Fruit fly (Drosophila melanogaster) whole organism, embryonic: ENCODE data around the gene Sbds.

ENCODE experiments used
- ATbp ChIP-seq: fragments of 200-800 bp; sonication (Bioruptor generic); optimal IDR thresholded peaks from 2 replicates; lab custom pipeline; 2017; ENCODE audit warnings: missing biosample characterization, mild to moderate bottlenecking, missing genetic modification characterization, missing genetic modification reagents
- Bdp1 ChIP-seq: fragments of 200-800 bp; sonication (Bioruptor generic); optimal IDR thresholded peaks from 3 replicates; lab custom pipeline; 2016; ENCODE audit warnings: missing biosample characterization, missing genetic modification characterization
- CG11093 ChIP-seq: fragments of 200-800 bp; sonication (Bioruptor generic); IDR thresholded peaks from 3 replicates; pipeline ENCODE4 v1.3.6; 2022; ENCODE audit warnings: missing biosample characterization, missing genetic modification characterization
- CG11398 ChIP-seq: fragments of 200-800 bp; sonication (Bioruptor generic); optimal IDR thresholded peaks from 2 replicates; lab custom pipeline; 2016; ENCODE audit warnings: missing biosample characterization, missing genetic modification characterization
- CG12104 ChIP-seq: fragments of 200-800 bp; sonication (Bioruptor generic); optimal IDR thresholded peaks from 3 replicates; lab custom pipeline; 2016; ENCODE audit warnings: missing biosample characterization, missing genetic modification characterization
- CG13624 ChIP-seq: fragments of 200-800 bp; sonication (Bioruptor generic); optimal IDR thresholded peaks from 2 replicates; lab custom pipeline; 2016; ENCODE audit warnings: missing biosample characterization, missing genetic modification characterization
- CG16815 ChIP-seq: fragments of 200-800 bp; sonication (Bioruptor generic); optimal IDR thresholded peaks from 3 replicates; lab custom pipeline; 2017; ENCODE audit warnings: missing biosample characterization, mild to moderate bottlenecking, missing genetic modification characterization
- CG17328 ChIP-seq: fragments of 200-800 bp; sonication (Bioruptor generic); IDR thresholded peaks from 2 replicates; pipeline ENCODE4 v1.3.6; 2022; ENCODE audit warnings: missing biosample characterization, missing genetic modification characterization
- CG1832 ChIP-seq: fragments of 200-800 bp; sonication (Bioruptor generic); optimal IDR thresholded peaks from 2 replicates; lab custom pipeline; 2017; ENCODE audit warnings: missing biosample characterization, mild to moderate bottlenecking, missing genetic modification characterization, inconsistent platforms
- CG2129 ChIP-seq: fragments of 200-800 bp; sonication (Bioruptor generic); IDR thresholded peaks from 2 replicates; pipeline ENCODE4 v1.3.6; 2022; ENCODE audit warnings: missing biosample characterization, missing genetic modification characterization; ENCODE audit not compliant: partially characterized antibody
- CG2678 ChIP-seq: fragments of 200-800 bp; sonication (Bioruptor generic); optimal IDR thresholded peaks from 3 replicates; lab custom pipeline; 2019; ENCODE audit warnings: missing biosample characterization, mild to moderate bottlenecking, missing genetic modification characterization, moderate library complexity
- CG31388 ChIP-seq: fragments of 200-800 bp; sonication (Bioruptor generic); optimal IDR thresholded peaks from 2 replicates; lab custom pipeline; 2016; ENCODE audit warnings: missing biosample characterization, missing genetic modification characterization
- CG33213 ChIP-seq: fragments of 200-800 bp; sonication (Bioruptor generic); optimal IDR thresholded peaks from 3 replicates; lab custom pipeline; 2016; ENCODE audit warnings: missing biosample characterization, missing genetic modification characterization
- CG34224 ChIP-seq: fragments of 200-800 bp; sonication (Bioruptor generic); IDR thresholded peaks from 3 replicates; pipeline ENCODE4 v1.3.6; 2022; ENCODE audit warnings: missing biosample characterization, missing genetic modification characterization; ENCODE audit not compliant: partially characterized antibody
- CG8388 ChIP-seq: fragments of 200-800 bp; sonication (Bioruptor generic); optimal IDR thresholded peaks from 2 replicates; lab custom pipeline; 2019; ENCODE audit warnings: missing biosample characterization, mild to moderate bottlenecking, missing genetic modification characterization, moderate library complexity
- CG9727 ChIP-seq: fragments of 200-800 bp; sonication (Bioruptor generic); optimal IDR thresholded peaks from 3 replicates; lab custom pipeline; 2017; ENCODE audit warnings: missing biosample characterization, mild to moderate bottlenecking, missing genetic modification characterization
- CG9817 ChIP-seq: fragments of 200-800 bp; sonication (Bioruptor generic); optimal IDR thresholded peaks from 2 replicates; lab custom pipeline; 2018; ENCODE audit warnings: missing biosample characterization, mild to moderate bottlenecking, missing genetic modification characterization, moderate library complexity
- Deaf1 ChIP-seq: fragments of 200-800 bp; optimal IDR thresholded peaks from 3 replicates; lab custom pipeline; 2019; ENCODE audit warnings: missing biosample characterization, mild to moderate bottlenecking, missing genetic modification characterization, moderate library complexity
- Gsc ChIP-seq: fragments of 200-800 bp; sonication (Bioruptor generic); IDR thresholded peaks from 2 replicates; pipeline ENCODE4 v1.3.6; 2022; ENCODE audit warnings: missing biosample characterization, missing genetic modification characterization
- HmgZ ChIP-seq: fragments of 200-800 bp; sonication (Bioruptor generic); optimal IDR thresholded peaks from 2 replicates; lab custom pipeline; 2018; ENCODE audit warnings: missing biosample characterization, mild to moderate bottlenecking, missing genetic modification characterization
- Jarid2 ChIP-seq: fragments of 200-800 bp; sonication (Bioruptor generic); optimal IDR thresholded peaks from 3 replicates; lab custom pipeline; 2017; ENCODE audit warnings: mild to moderate bottlenecking, missing biosample characterization, missing genetic modification reagents, missing genetic modification characterization
- MESR4 ChIP-seq: fragments of 200-800 bp; sonication (Bioruptor generic); optimal IDR thresholded peaks from 2 replicates; lab custom pipeline; 2018; ENCODE audit warnings: missing biosample characterization, mild to moderate bottlenecking, missing genetic modification characterization, moderate library complexity
- Sry-β ChIP-seq: fragments of 200-800 bp; sonication (Bioruptor generic); optimal IDR thresholded peaks from 2 replicates; lab custom pipeline; 2018; ENCODE audit warnings: missing biosample characterization, mild to moderate bottlenecking, missing genetic modification characterization, moderate library complexity
- cad ChIP-seq: fragments of >200 bp; optimal IDR thresholded peaks from 2 replicates; lab custom pipeline; 2017; ENCODE audit warnings: missing biosample characterization, missing genetic modification characterization
- crol ChIP-seq: fragments of 200-800 bp; sonication (Bioruptor generic); IDR thresholded peaks from 2 replicates; pipeline ENCODE4 v1.3.6; 2022; ENCODE audit warnings: missing biosample characterization, missing genetic modification characterization
- dmrt99B ChIP-seq: fragments of 200-800 bp; sonication (Bioruptor generic); optimal IDR thresholded peaks from 2 replicates; lab custom pipeline; 2018; ENCODE audit warnings: missing biosample characterization, mild to moderate bottlenecking, missing genetic modification characterization, moderate library complexity
- en ChIP-seq: fragments of 200-800 bp; sonication (Bioruptor generic); optimal IDR thresholded peaks from 2 replicates; lab custom pipeline; 2016; ENCODE audit warnings: missing biosample characterization, missing genetic modification characterization
- eve ChIP-seq, 2 experiments: fragments of >200 bp; optimal IDR thresholded peaks; 2 replicates each; lab custom pipeline; 2017; ENCODE audit warnings: missing biosample characterization in 2 of 2, missing genetic modification characterization in 2 of 2
- fu2 ChIP-seq: fragments of 200-800 bp; sonication (Bioruptor generic); optimal IDR thresholded peaks from 2 replicates; lab custom pipeline; 2016; ENCODE audit warnings: missing biosample characterization, missing genetic modification characterization
- gce ChIP-seq: fragments of 200-800 bp; sonication (Bioruptor generic); IDR thresholded peaks from 3 replicates; pipeline ENCODE4 v1.3.6; 2022; ENCODE audit warnings: missing biosample characterization, missing genetic modification characterization
- gfzf ChIP-seq: fragments of 200-800 bp; sonication (Bioruptor generic); optimal IDR thresholded peaks from 2 replicates; lab custom pipeline; 2016; ENCODE audit warnings: missing biosample characterization, mild to moderate bottlenecking, missing genetic modification characterization, moderate library complexity
- hbn ChIP-seq: fragments of 200-800 bp; sonication (Bioruptor generic); IDR thresholded peaks from 2 replicates; pipeline ENCODE4 v1.3.6; 2022; ENCODE audit warnings: missing biosample characterization, missing genetic modification characterization; ENCODE audit not compliant: partially characterized antibody
- her ChIP-seq: fragments of 200-800 bp; sonication (Bioruptor generic); optimal IDR thresholded peaks from 2 replicates; lab custom pipeline; 2016; ENCODE audit warnings: missing biosample characterization, missing genetic modification characterization
- inv ChIP-seq: fragments of 200-800 bp; sonication (Bioruptor generic); IDR thresholded peaks from 2 replicates; pipeline ENCODE4 v1.3.6; 2022; ENCODE audit warnings: missing biosample characterization, missing genetic modification characterization; ENCODE audit not compliant: partially characterized antibody
- jumu ChIP-seq: fragments of 200-800 bp; sonication (Bioruptor generic); optimal IDR thresholded peaks from 3 replicates; lab custom pipeline; 2016; ENCODE audit warnings: missing biosample characterization, missing genetic modification characterization
- lab ChIP-seq: fragments of 200-800 bp; sonication (Bioruptor generic); optimal IDR thresholded peaks from 3 replicates; lab custom pipeline; 2017; ENCODE audit warnings: missing biosample characterization, missing genetic modification characterization, mild to moderate bottlenecking, moderate library complexity, missing genetic modification reagents
- maf-S ChIP-seq: fragments of 200-800 bp; sonication (Bioruptor generic); optimal IDR thresholded peaks from 2 replicates; lab custom pipeline; 2016; ENCODE audit warnings: missing biosample characterization, missing genetic modification characterization
- nau ChIP-seq: fragments of 200-800 bp; sonication (Bioruptor generic); optimal IDR thresholded peaks from 3 replicates; lab custom pipeline; 2017; ENCODE audit warnings: missing biosample characterization, mild to moderate bottlenecking, missing genetic modification characterization, missing genetic modification reagents
- p53 ChIP-seq: fragments of 200-800 bp; sonication (Bioruptor generic); optimal IDR thresholded peaks from 2 replicates; lab custom pipeline; 2016; ENCODE audit warnings: missing biosample characterization, missing genetic modification characterization
- pnt ChIP-seq: fragments of 200-800 bp; sonication (Bioruptor generic); optimal IDR thresholded peaks from 3 replicates; lab custom pipeline; 2016; ENCODE audit warnings: missing biosample characterization, missing genetic modification characterization
- seq ChIP-seq: fragments of 200-800 bp; sonication (Bioruptor generic); IDR thresholded peaks from 2 replicates; pipeline ENCODE4 v1.3.6; 2022; ENCODE audit warnings: missing biosample characterization, missing genetic modification characterization
- so ChIP-seq: fragments of 200-800 bp; sonication (Bioruptor generic); IDR thresholded peaks from 3 replicates; pipeline ENCODE4 v1.3.6; 2022; ENCODE audit warnings: missing biosample characterization, missing genetic modification characterization
- sr ChIP-seq: fragments of 200-800 bp; sonication (Bioruptor generic); IDR thresholded peaks from 3 replicates; pipeline ENCODE4 v1.3.6; 2022; ENCODE audit warnings: missing biosample characterization, missing genetic modification characterization
- sug ChIP-seq: fragments of 200-800 bp; optimal IDR thresholded peaks from 2 replicates; lab custom pipeline; 2019; ENCODE audit warnings: missing biosample characterization, mild to moderate bottlenecking, missing genetic modification characterization, moderate library complexity
- tgo ChIP-seq: fragments of 200-800 bp; sonication (Bioruptor generic); IDR thresholded peaks from 3 replicates; pipeline ENCODE4 v1.3.6; 2022; ENCODE audit warnings: missing biosample characterization, missing genetic modification characterization
- trem ChIP-seq: fragments of 200-800 bp; optimal IDR thresholded peaks from 3 replicates; lab custom pipeline; 2019; ENCODE audit warnings: missing biosample characterization, mild to moderate bottlenecking, missing genetic modification characterization, moderate library complexity
- trh ChIP-seq: fragments of 200-800 bp; sonication (Bioruptor generic); optimal IDR thresholded peaks from 2 replicates; lab custom pipeline; 2016; ENCODE audit warnings: missing biosample characterization, missing genetic modification characterization
- unc-4 ChIP-seq: fragments of 200-800 bp; sonication (Bioruptor generic); IDR thresholded peaks from 2 replicates; pipeline ENCODE4 v1.3.6; 2022; ENCODE audit warnings: missing biosample characterization, missing genetic modification characterization; ENCODE audit not compliant: partially characterized antibody
- zfh2 ChIP-seq: fragments of 200-800 bp; sonication (Bioruptor generic); optimal IDR thresholded peaks from 2 replicates; lab custom pipeline; 2016; ENCODE audit warnings: missing biosample characterization, missing genetic modification characterization

Sbds gene

DNA sequence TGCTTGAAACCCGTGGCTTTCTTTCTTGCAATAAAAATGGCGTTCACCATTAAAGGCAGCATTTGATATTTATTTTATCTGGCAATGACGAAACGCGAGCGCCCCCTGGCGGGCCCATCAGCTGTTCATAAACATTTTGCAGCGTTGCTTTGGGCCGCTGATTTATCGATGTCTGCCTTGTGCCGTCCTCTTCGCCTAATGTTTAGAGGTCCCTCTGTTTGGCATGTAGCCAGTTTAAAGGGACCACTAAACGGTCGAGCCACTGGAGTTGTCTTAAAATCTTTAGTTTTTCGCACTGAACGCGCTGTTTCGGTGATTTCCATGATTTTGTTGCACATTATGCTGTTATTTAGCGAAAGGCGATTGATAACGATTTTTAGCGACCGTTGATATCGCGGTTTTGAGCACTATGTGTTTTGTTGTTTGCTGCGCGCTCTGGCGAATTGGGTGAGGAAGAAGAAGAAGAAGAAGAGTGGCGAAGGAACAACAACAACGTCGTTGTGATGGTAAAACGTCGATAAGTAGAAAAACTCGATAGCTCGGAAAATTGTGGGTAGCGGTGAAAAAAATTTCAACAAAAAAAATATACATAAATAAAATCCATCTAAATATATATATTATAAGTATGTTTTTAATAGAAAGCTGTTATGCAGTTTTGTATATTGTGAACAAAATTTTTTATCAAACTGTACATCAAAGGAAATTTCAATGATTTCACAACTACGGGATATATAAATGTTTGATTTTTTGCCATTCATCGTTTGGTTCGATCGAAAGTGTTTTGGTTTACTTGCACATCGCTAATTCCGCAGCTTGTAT lies at the start of gene Sbds, which contains the start of gene velo (continued):
- TF ChIP-seq CG8388: peak; percentile 37
- TF ChIP-seq dmrt99B: no peak
- TF ChIP-seq CG9817: peak; percentile 52
- peak; percentile 36 for TF ChIP-seq gfzf (GFP tag; lab: Kevin White, UChicago)
- TF ChIP-seq trh (GFP tag; lab: Kevin White, UChicago): no peak
- no peak for TF ChIP-seq fu2 (GFP tag; lab: Kevin White, UChicago)
- peak; percentile 22; the same call in 1 of the 2 replicates for TF ChIP-seq CG17328 (GFP tag; lab: Robert Waterston, UW)
- no peak for TF ChIP-seq gce (GFP tag; lab: Robert Waterston, UW)
- no peak for TF ChIP-seq ATbp
- no peak for TF ChIP-seq Gsc (GFP tag; lab: Robert Waterston, UW)
- TF ChIP-seq sug (tag; lab: Kevin White, UChicago): peak; percentile 62
- TF ChIP-seq CG9727 (GFP tag; lab: Kevin White, UChicago): peak; percentile 52
- no peak; the same call in 2 of the 3 replicates for TF ChIP-seq so (GFP tag; lab: Robert Waterston, UW)
- TF ChIP-seq sr: no peak
- TF ChIP-seq CG2678 (tag; lab: Kevin White, UChicago): peak; percentile 69
- peak; percentile 62 for TF ChIP-seq inv (GFP tag; lab: Robert Waterston, UW)
- peak; percentile 52 for TF ChIP-seq crol
- no peak for TF ChIP-seq CG31388 (GFP tag; lab: Kevin White, UChicago)
- peak; percentile 3 for TF ChIP-seq CG33213 (GFP tag; lab: Kevin White, UChicago)
- TF ChIP-seq seq (GFP tag; lab: Robert Waterston, UW): no peak
- TF ChIP-seq CG16815 (GFP tag; lab: Kevin White, UChicago): no peak
- TF ChIP-seq CG2129: 0 out of 2 replicates have a peak, but pooled peaks have one; percentile 53
- TF ChIP-seq jumu: no peak
- TF ChIP-seq Deaf1: no peak
- TF ChIP-seq cad (GFP tag; lab: Kevin White, UChicago): no peak
- peak; percentile 16 for TF ChIP-seq her (GFP tag; lab: Kevin White, UChicago)
- no peak for TF ChIP-seq tgo (GFP tag; lab: Robert Waterston, UW)
- no peak for TF ChIP-seq CG13624 (GFP tag; lab: Kevin White, UChicago)
- no peak for TF ChIP-seq en (GFP tag; lab: Kevin White, UChicago)
- TF ChIP-seq CG11398 (GFP tag; lab: Kevin White, UChicago): no peak
- TF ChIP-seq HmgZ (tag; lab: Kevin White, UChicago): peak; percentile 69
- peak; percentile 65 for TF ChIP-seq CG34224 (GFP tag; lab: Robert Waterston, UW)
- TF ChIP-seq unc-4 (GFP tag; lab: Robert Waterston, UW): peak; percentile 70
- TF ChIP-seq trem (tag; lab: Kevin White, UChicago): peak; percentile 48
- TF ChIP-seq CG1832: no peak
- no peak for TF ChIP-seq eve (GFP tag; optimal IDR thresholded peaks at IDR 0.05; lab: Kevin White, UChicago)
- no peak for TF ChIP-seq maf-S (GFP tag; lab: Kevin White, UChicago)
- no peak for TF ChIP-seq CG12104 (GFP tag; lab: Kevin White, UChicago)
- no peak for TF ChIP-seq Bdp1 (GFP tag; lab: Kevin White, UChicago)
- peak; percentile 99 for TF ChIP-seq MESR4 (GFP tag; lab: Kevin White, UChicago)
- TF ChIP-seq p53 (GFP tag; lab: Kevin White, UChicago): peak; percentile 2
- peak; percentile 3 for TF ChIP-seq zfh2
- no peak for TF ChIP-seq Jarid2
- TF ChIP-seq lab (GFP tag; lab: Kevin White, UChicago): peak; percentile 37
- TF ChIP-seq Sry-β (GFP tag; lab: Kevin White, UChicago): peak; percentile 71
- no peak for TF ChIP-seq pnt (GFP tag; lab: Kevin White, UChicago)
- TF ChIP-seq nau (GFP tag; lab: Kevin White, UChicago): no peak
- no peak for TF ChIP-seq CG11093 (GFP tag; lab: Robert Waterston, UW)
- peak; percentile 69 for TF ChIP-seq hbn (GFP tag; lab: Robert Waterston, UW)
